Fruit fly (Drosophila melanogaster) whole organism, wandering third instar larva: ENCODE data around the gene CG3036.

Experiments
- Abd-B ChIP-seq: fragments of >200 bp; optimal IDR thresholded peaks from 2 replicates; lab custom pipeline; 2017; ENCODE audit warnings: missing biosample characterization, missing genetic modification characterization
- CG32264 ChIP-seq: fragments of 200-800 bp; sonication (Bioruptor generic); optimal IDR thresholded peaks from 2 replicates; lab custom pipeline; 2016; ENCODE audit warnings: missing biosample characterization, missing genetic modification characterization
- Dfd ChIP-seq: fragments of >200 bp; optimal IDR thresholded peaks from 2 replicates; lab custom pipeline; 2017; ENCODE audit warnings: missing biosample characterization, missing genetic modification characterization
- Dif ChIP-seq: fragments of 200-275, 200-300 bp; sonication (Bioruptor generic); optimal IDR thresholded peaks from 2 replicates; lab custom pipeline; 2018; ENCODE audit warnings: missing biosample characterization, missing genetic modification characterization; ENCODE audit not compliant: partially characterized antibody
- Hr78 ChIP-seq: fragments of >200 bp; optimal IDR thresholded peaks from 2 replicates; lab custom pipeline; 2017; ENCODE audit warnings: missing biosample characterization, missing genetic modification characterization
- Hr83 ChIP-seq: fragments of 200-300 bp; sonication (Bioruptor generic); optimal IDR thresholded peaks from 2 replicates; lab custom pipeline; 2016; ENCODE audit warnings: missing biosample characterization, mild to moderate bottlenecking, missing genetic modification characterization, moderate library complexity; ENCODE audit not compliant: poor library complexity, severe bottlenecking
- brk ChIP-seq: fragments of 200-800 bp; sonication (Bioruptor generic); optimal IDR thresholded peaks from 2 replicates; lab custom pipeline; 2016; ENCODE audit warnings: missing biosample characterization, mild to moderate bottlenecking, missing genetic modification characterization
- ey ChIP-seq: fragments of 200-800 bp; sonication (Bioruptor generic); optimal IDR thresholded peaks from 2 replicates; lab custom pipeline; 2016; ENCODE audit warnings: missing biosample characterization, missing genetic modification characterization
- sage ChIP-seq: fragments of 200-800 bp; sonication (Bioruptor generic); optimal IDR thresholded peaks from 2 replicates; lab custom pipeline; 2016; ENCODE audit warnings: missing biosample characterization, mild to moderate bottlenecking, missing genetic modification characterization
- woc ChIP-seq: sonication (Bioruptor generic); optimal IDR thresholded peaks from 2 replicates; lab custom pipeline; 2016; ENCODE audit warnings: missing biosample characterization, mild to moderate bottlenecking, missing genetic modification characterization

dm6 chr2L:4932284-4932683 is 40.4 kb downstream of the CG3036 start, which contains the start of gene hoe1:
- TF ChIP-seq Dif (GFP tag; lab: Kevin White, UChicago), result no peak
- no peak for TF ChIP-seq CG32264 (GFP tag; lab: Kevin White, UChicago)
- no peak for TF ChIP-seq woc (GFP tag; lab: Kevin White, UChicago)
- TF ChIP-seq ey, result no peak
- TF ChIP-seq Abd-B, result no peak
- TF ChIP-seq Dfd, result no peak
- TF ChIP-seq brk (GFP tag; lab: Kevin White, UChicago), result no peak
- no peak for TF ChIP-seq sage (GFP tag; lab: Kevin White, UChicago)
- no peak for TF ChIP-seq Hr78 (GFP tag; lab: Kevin White, UChicago)
- TF ChIP-seq Hr83 (GFP tag; lab: Kevin White, UChicago), result no peak
